Worm (Caenorhabditis elegans): Measurements from ENCODE around the gene irld-44.

Gene irld-44

ce11 chrV:1623429-1623828, 27.7 kb upstream of the irld-44 start:
- no peak for TF ChIP-seq hmbx-1 (tag; optimal IDR thresholded peaks at IDR 0.05)
- no peak for TF ChIP-seq ets-7 (tag; optimal IDR thresholded peaks at IDR 0.05)
- no peak for TF ChIP-seq scrt-1 (GFP tag; IDR thresholded peaks at IDR 0.05)
- no peak for TF ChIP-seq aly-1 (tag; optimal IDR thresholded peaks at IDR 0.05)
- no peak for TF ChIP-seq flt-1 (GFP tag; IDR thresholded peaks at IDR 0.05)
- TF ChIP-seq tbx-11 (GFP tag; IDR thresholded peaks at IDR 0.05): no peak
- TF ChIP-seq sea-1 (GFP tag; conservative IDR thresholded peaks at IDR 0.05): no peak
- no peak for TF ChIP-seq tra-4 (tag; optimal IDR thresholded peaks at IDR 0.05)
- no peak for TF ChIP-seq F13C5.2 (tag; optimal IDR thresholded peaks at IDR 0.05)
- TF ChIP-seq ceh-36 (tag; optimal IDR thresholded peaks at IDR 0.05): no peak
- no peak for TF ChIP-seq ceh-13 (GFP tag; optimal IDR thresholded peaks at IDR 0.05)
- TF ChIP-seq ama-1 (optimal IDR thresholded peaks at IDR 0.05): no peak
- TF ChIP-seq hmg-4 (GFP tag; optimal IDR thresholded peaks at IDR 0.05): no peak

ce11 chrV:1624340-1624739, 26.8 kb upstream of the irld-44 start, which contains the start of gene nhr-110:
Gene nhr-110, minus strand, starts transcription at chrV:1624440.
- no peak for TF ChIP-seq tra-4 (tag; optimal IDR thresholded peaks at IDR 0.05)
- no peak for TF ChIP-seq hmbx-1 (tag; optimal IDR thresholded peaks at IDR 0.05)
- no peak for TF ChIP-seq sea-1 (GFP tag; conservative IDR thresholded peaks at IDR 0.05)
- no peak for TF ChIP-seq pes-1 (GFP tag; IDR thresholded peaks at IDR 0.05)
- no peak for TF ChIP-seq tbx-37 (GFP tag; conservative IDR thresholded peaks at IDR 0.05)
- TF ChIP-seq ceh-36 (tag; optimal IDR thresholded peaks at IDR 0.05): no peak
- no peak for TF ChIP-seq tbx-11 (GFP tag; IDR thresholded peaks at IDR 0.05)
- no peak for TF ChIP-seq ama-1 (optimal IDR thresholded peaks at IDR 0.05)
- no peak for TF ChIP-seq flt-1 (GFP tag; IDR thresholded peaks at IDR 0.05)
- no peak for TF ChIP-seq B0310.2 (tag; optimal IDR thresholded peaks at IDR 0.05)
- no peak for TF ChIP-seq aly-1 (tag; optimal IDR thresholded peaks at IDR 0.05)

ce11 chrV:1626720-1627119, 24.4 kb upstream of the irld-44 start, which contains the start of gene nhr-237:
Gene nhr-237, minus strand, starts transcription at chrV:1626820.
- TF ChIP-seq sea-1 (GFP tag; conservative IDR thresholded peaks at IDR 0.05): no peak
- no peak for TF ChIP-seq ets-7 (tag; optimal IDR thresholded peaks at IDR 0.05)
- no peak for TF ChIP-seq aly-1 (tag; optimal IDR thresholded peaks at IDR 0.05)
- no peak for TF ChIP-seq tbx-11 (GFP tag; IDR thresholded peaks at IDR 0.05)

- TF ChIP-seq hmg-4 (GFP tag; optimal IDR thresholded peaks at IDR 0.05): no peak
Measured at ce11 chrV:1627269-1627668, 23.9 kb upstream of the irld-44 start.

ce11 chrV:1629329-1629728, 21.8 kb upstream of the irld-44 start, which contains the start of gene nhr-238:
Gene nhr-238, minus strand, starts transcription at chrV:1629432.
- no peak for TF ChIP-seq ceh-13 (GFP tag; optimal IDR thresholded peaks at IDR 0.05)
- TF ChIP-seq ama-1 (optimal IDR thresholded peaks at IDR 0.05): no peak
- no peak for TF ChIP-seq tbx-37 (GFP tag; conservative IDR thresholded peaks at IDR 0.05)
- TF ChIP-seq hmbx-1 (tag; optimal IDR thresholded peaks at IDR 0.05): no peak
- TF ChIP-seq hnd-1 (tag; optimal IDR thresholded peaks at IDR 0.05): no peak
- no peak for TF ChIP-seq ets-7 (tag; optimal IDR thresholded peaks at IDR 0.05)
- TF ChIP-seq tbx-11 (GFP tag; IDR thresholded peaks at IDR 0.05): no peak
- TF ChIP-seq F13C5.2 (tag; optimal IDR thresholded peaks at IDR 0.05): no peak
- no peak for TF ChIP-seq pes-1 (GFP tag; IDR thresholded peaks at IDR 0.05)
- TF ChIP-seq B0310.2 (tag; optimal IDR thresholded peaks at IDR 0.05): no peak

ce11 chrV:1631148-1631547, 20.0 kb upstream of the irld-44 start, which contains the start of gene Y46H3D.8:
Gene Y46H3D.8, minus strand, starts transcription at chrV:1631248.
- TF ChIP-seq sea-1 (GFP tag; conservative IDR thresholded peaks at IDR 0.05): no peak
- TF ChIP-seq ceh-13 (GFP tag; optimal IDR thresholded peaks at IDR 0.05): no peak
- no peak for TF ChIP-seq hmg-4 (GFP tag; optimal IDR thresholded peaks at IDR 0.05)
- TF ChIP-seq B0310.2 (tag; optimal IDR thresholded peaks at IDR 0.05): no peak
- no peak for TF ChIP-seq scrt-1 (GFP tag; IDR thresholded peaks at IDR 0.05)
- no peak for TF ChIP-seq hmbx-1 (tag; optimal IDR thresholded peaks at IDR 0.05)
- TF ChIP-seq ets-7 (tag; optimal IDR thresholded peaks at IDR 0.05): no peak
- no peak for TF ChIP-seq hnd-1 (tag; optimal IDR thresholded peaks at IDR 0.05)
- no peak for TF ChIP-seq F13C5.2 (tag; optimal IDR thresholded peaks at IDR 0.05)
- TF ChIP-seq tbx-11 (GFP tag; IDR thresholded peaks at IDR 0.05): no peak
- no peak for TF ChIP-seq ceh-36 (tag; optimal IDR thresholded peaks at IDR 0.05)
- TF ChIP-seq tra-4 (tag; optimal IDR thresholded peaks at IDR 0.05): no peak
- no peak for TF ChIP-seq pes-1 (GFP tag; IDR thresholded peaks at IDR 0.05)
- TF ChIP-seq flt-1 (GFP tag; IDR thresholded peaks at IDR 0.05): no peak

ce11 chrV:1631717-1632116, 19.4 kb upstream of the irld-44 start, which contains the start of gene irld-17:
Gene irld-17, plus strand, starts transcription at chrV:1632017.
- TF ChIP-seq hnd-1 (tag; optimal IDR thresholded peaks at IDR 0.05): no peak
- no peak for TF ChIP-seq ceh-13 (GFP tag; optimal IDR thresholded peaks at IDR 0.05)
- no peak for TF ChIP-seq flt-1 (GFP tag; IDR thresholded peaks at IDR 0.05)
- TF ChIP-seq B0310.2 (tag; optimal IDR thresholded peaks at IDR 0.05): no peak
- TF ChIP-seq hmbx-1 (tag; optimal IDR thresholded peaks at IDR 0.05): no peak
- TF ChIP-seq ets-7 (tag; optimal IDR thresholded peaks at IDR 0.05): no peak

ce11 chrV:1635859-1636258, 15.3 kb upstream of the irld-44 start, which contains the start of gene str-222:
Gene str-222, plus strand, starts transcription at chrV:1636159.
- no peak for TF ChIP-seq scrt-1 (GFP tag; IDR thresholded peaks at IDR 0.05)
- TF ChIP-seq tbx-11 (GFP tag; IDR thresholded peaks at IDR 0.05): no peak

ce11 chrV:1640008-1640407, 11.1 kb upstream of the irld-44 start, which contains the start of gene str-221:
Gene str-221, plus strand, starts transcription at chrV:1640308.
- TF ChIP-seq ceh-36 (tag; optimal IDR thresholded peaks at IDR 0.05) (no peak), F13C5.2 (tag; optimal IDR thresholded peaks at IDR 0.05) (no peak), tra-4 (tag; optimal IDR thresholded peaks at IDR 0.05) (no peak), hmbx-1 (tag; optimal IDR thresholded peaks at IDR 0.05) (no peak), ama-1 (optimal IDR thresholded peaks at IDR 0.05) (no peak)

Data from whole organism, early embryonic.